Worm (Caenorhabditis elegans) whole organism, L4 larva: ENCODE data around the gene sup-1.

Source experiments
- F37D6.2 ChIP-seq: sonication (generic microtip); optimal IDR thresholded peaks from 2 replicates; lab custom pipeline; 2016; ENCODE audit warnings: mild to moderate bottlenecking, missing genetic modification characterization, missing compliant biosample characterization
- F44E2.7 ChIP-seq: fragments of 200-800 bp; sonication (Bioruptor generic); IDR thresholded peaks from 2 replicates; pipeline ENCODE4 v2.1.2; 2022; ENCODE audit warnings: missing genetic modification characterization, missing compliant biosample characterization
- R02D3.7 ChIP-seq: fragments of 150-350 bp; sonication (generic microtip); optimal IDR thresholded peaks from 3 replicates; lab custom pipeline; 2014; ENCODE audit warnings: missing biosample characterization, missing genetic modification characterization
- ama-1 ChIP-seq: fragments of 150-350 bp; optimal IDR thresholded peaks from 2 replicates; lab custom pipeline; 2014; ENCODE audit warnings: inconsistent platforms, mixed read lengths
- ceh-82 ChIP-seq: sonication (generic microtip); optimal IDR thresholded peaks from 2 replicates; lab custom pipeline; 2017; ENCODE audit warnings: missing biosample characterization, missing genetic modification characterization
- dpl-1 ChIP-seq: fragments of 150-350 bp; optimal IDR thresholded peaks from 2 replicates; lab custom pipeline; 2014; ENCODE audit warnings: missing biosample characterization, missing genetic modification reagents, missing genetic modification characterization
- egl-27 ChIP-seq: sonication (generic microtip); optimal IDR thresholded peaks from 3 replicates; lab custom pipeline; 2017; ENCODE audit warnings: missing biosample characterization, missing genetic modification reagents, missing genetic modification characterization
- lin-15B ChIP-seq: fragments of 150-350 bp; sonication (generic microtip); optimal IDR thresholded peaks from 3 replicates; lab custom pipeline; 2014; ENCODE audit warnings: missing biosample characterization, missing genetic modification characterization
- madf-9 ChIP-seq: fragments of 200-800 bp; sonication (Bioruptor generic); conservative IDR thresholded peaks from 2 replicates; pipeline ENCODE4 v1.3.6; 2022; ENCODE audit warnings: missing genetic modification reagents, missing genetic modification characterization, missing compliant biosample characterization
- nhr-77 ChIP-seq: fragments of 150-350 bp; optimal IDR thresholded peaks from 2 replicates; lab custom pipeline; 2014; ENCODE audit warnings: missing biosample characterization, missing genetic modification characterization
- snpc-4 ChIP-seq: fragments of 150-350 bp; optimal IDR thresholded peaks from 2 replicates; lab custom pipeline; 2014; ENCODE audit warnings: missing biosample characterization, missing genetic modification characterization

DNA sequence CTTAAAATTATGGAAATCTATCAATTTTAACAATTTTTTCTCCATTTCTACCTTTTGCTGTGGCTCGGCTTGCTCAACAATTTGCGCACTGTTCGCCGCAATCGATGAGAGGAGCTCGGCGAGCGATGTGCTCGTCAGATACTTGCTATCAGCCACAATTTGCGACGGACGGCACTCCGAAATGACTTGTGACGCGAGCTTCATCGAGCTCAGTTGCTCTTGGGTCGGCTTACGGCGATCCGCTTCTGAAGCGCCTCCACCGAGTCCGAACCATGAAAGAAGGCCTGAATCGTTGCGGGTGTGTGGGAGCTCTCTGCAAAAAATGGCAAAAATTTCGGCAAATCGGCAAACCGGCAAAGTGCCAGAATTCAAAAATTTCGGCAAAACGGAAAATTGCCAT lies 23.2 kb upstream of the sup-1 start:
- no peak for TF ChIP-seq nhr-77 (tag; lab: Kevin White, UChicago)
- no peak for TF ChIP-seq egl-27 (tag; lab: Kevin White, UChicago)
- no peak for TF ChIP-seq madf-9 (GFP tag; lab: Robert Waterston, UW)
- no peak for TF ChIP-seq F44E2.7 (GFP tag; lab: Robert Waterston, UW)
- no peak for TF ChIP-seq lin-15B (tag; lab: Kevin White, UChicago)
- no peak for TF ChIP-seq snpc-4 (tag; lab: Kevin White, UChicago)
- TF ChIP-seq ama-1 (lab: Kevin White, UChicago), result no peak
- no peak for TF ChIP-seq F37D6.2 (tag; lab: Kevin White, UChicago)
- no peak for TF ChIP-seq dpl-1 (GFP tag; lab: Kevin White, UChicago)
- no peak for TF ChIP-seq R02D3.7
- TF ChIP-seq ceh-82 (tag; lab: Kevin White, UChicago), result no peak
